Fruit fly (Drosophila melanogaster) whole organism, embryonic: ENCODE results near the gene lili.

ENCODE experiments used
- Aef1 ChIP-seq: fragments of 200-800 bp; sonication (Bioruptor generic); IDR thresholded peaks from 3 replicates; pipeline ENCODE4 v1.3.6; 2022; ENCODE audit warnings: missing biosample characterization, missing genetic modification characterization
- CG10267 ChIP-seq: fragments of 200-800 bp; sonication (Bioruptor generic); optimal IDR thresholded peaks from 2 replicates; lab custom pipeline; 2018; ENCODE audit warnings: missing biosample characterization, mild to moderate bottlenecking, missing genetic modification characterization, moderate library complexity
- CG10366 ChIP-seq: fragments of 200-800 bp; sonication (Bioruptor generic); IDR thresholded peaks from 2 replicates; pipeline ENCODE4 v1.3.6; 2022; ENCODE audit warnings: missing biosample characterization, missing genetic modification characterization
- CG11398 ChIP-seq: fragments of 200-800 bp; sonication (Bioruptor generic); optimal IDR thresholded peaks from 2 replicates; lab custom pipeline; 2016; ENCODE audit warnings: missing biosample characterization, missing genetic modification characterization
- CG11696 ChIP-seq: fragments of 200-800 bp; sonication (Bioruptor generic); IDR thresholded peaks from 2 replicates; pipeline ENCODE4 v1.3.6; 2022; ENCODE audit warnings: missing biosample characterization, missing genetic modification characterization
- CG12155 ChIP-seq: fragments of 200-800 bp; sonication (Bioruptor generic); optimal IDR thresholded peaks from 3 replicates; lab custom pipeline; 2016; ENCODE audit warnings: missing biosample characterization, missing genetic modification characterization
- CG12659 ChIP-seq: fragments of 200-800 bp; sonication (Bioruptor generic); optimal IDR thresholded peaks from 3 replicates; lab custom pipeline; 2017; ENCODE audit warnings: mild to moderate bottlenecking, missing biosample characterization, missing genetic modification reagents, missing genetic modification characterization
- CG13775 ChIP-seq: fragments of 200-800 bp; sonication (Bioruptor generic); optimal IDR thresholded peaks from 3 replicates; lab custom pipeline; 2017; ENCODE audit warnings: missing biosample characterization, mild to moderate bottlenecking, missing genetic modification characterization
- CG14965 ChIP-seq: fragments of 200-800 bp; sonication (Bioruptor generic); optimal IDR thresholded peaks from 2 replicates; lab custom pipeline; 2016; ENCODE audit warnings: missing biosample characterization, missing genetic modification characterization, borderline replicate concordance
- CG15514 ChIP-seq: fragments of 200-800 bp; sonication (Bioruptor generic); optimal IDR thresholded peaks from 3 replicates; lab custom pipeline; 2017; ENCODE audit warnings: missing biosample characterization, missing genetic modification characterization, mild to moderate bottlenecking, moderate library complexity, missing genetic modification reagents
- CG1602 ChIP-seq: fragments of 200-800 bp; sonication (Bioruptor generic); optimal IDR thresholded peaks from 3 replicates; lab custom pipeline; 2016; ENCODE audit warnings: missing biosample characterization, missing genetic modification characterization
- CG17912 ChIP-seq: fragments of 200-800 bp; sonication (Bioruptor generic); optimal IDR thresholded peaks from 2 replicates; lab custom pipeline; 2018; ENCODE audit warnings: missing biosample characterization, mild to moderate bottlenecking, missing genetic modification characterization
- CG18599 ChIP-seq: fragments of 200-800 bp; sonication (Bioruptor generic); optimal IDR thresholded peaks from 3 replicates; lab custom pipeline; 2017; ENCODE audit warnings: missing biosample characterization, missing genetic modification characterization, mild to moderate bottlenecking, moderate library complexity, missing genetic modification reagents
- CG2712 ChIP-seq: fragments of 200-800 bp; optimal IDR thresholded peaks from 3 replicates; lab custom pipeline; 2019; ENCODE audit warnings: missing biosample characterization, mild to moderate bottlenecking, missing genetic modification characterization, moderate library complexity
- CG30020 ChIP-seq: fragments of 200-800 bp; optimal IDR thresholded peaks from 2 replicates; lab custom pipeline; 2019; ENCODE audit warnings: missing biosample characterization, mild to moderate bottlenecking, missing genetic modification characterization, moderate library complexity
- CG32767 ChIP-seq: fragments of 200-800 bp; sonication (Bioruptor generic); IDR thresholded peaks from 2 replicates; pipeline ENCODE4 v1.3.6; 2022; ENCODE audit warnings: missing biosample characterization, missing genetic modification characterization
- CG32772 ChIP-seq: fragments of 200-800 bp; sonication (Bioruptor generic); IDR thresholded peaks from 2 replicates; pipeline ENCODE4 v1.3.6; 2022; ENCODE audit warnings: missing biosample characterization, missing genetic modification characterization
- CG33213 ChIP-seq: fragments of 200-800 bp; sonication (Bioruptor generic); optimal IDR thresholded peaks from 3 replicates; lab custom pipeline; 2016; ENCODE audit warnings: missing biosample characterization, missing genetic modification characterization
- CG34422 ChIP-seq: fragments of 200-800 bp; sonication (Bioruptor generic); IDR thresholded peaks from 3 replicates; pipeline ENCODE4 v1.3.6; 2022; ENCODE audit warnings: missing biosample characterization, missing genetic modification characterization
- CG3838 ChIP-seq: fragments of 200-800 bp; sonication (Bioruptor generic); optimal IDR thresholded peaks from 3 replicates; lab custom pipeline; 2016; ENCODE audit warnings: missing biosample characterization, missing genetic modification characterization
- CG5953 ChIP-seq: fragments of 200-800 bp; sonication (Bioruptor generic); IDR thresholded peaks from 2 replicates; pipeline ENCODE4 v1.3.6; 2022; ENCODE audit warnings: missing biosample characterization, missing genetic modification characterization
- CG6272 ChIP-seq: fragments of 200-800 bp; sonication (Bioruptor generic); IDR thresholded peaks from 2 replicates; pipeline ENCODE4 v1.3.6; 2022; ENCODE audit warnings: missing biosample characterization, missing genetic modification characterization
- CG6854 ChIP-seq: fragments of 200-800 bp; sonication (Bioruptor generic); optimal IDR thresholded peaks from 3 replicates; lab custom pipeline; 2017; ENCODE audit warnings: missing biosample characterization, mild to moderate bottlenecking, missing genetic modification characterization
- CG7357 ChIP-seq: fragments of 200-800 bp; sonication (Bioruptor generic); IDR thresholded peaks from 3 replicates; pipeline ENCODE4 v1.3.6; 2022; ENCODE audit warnings: missing biosample characterization, missing genetic modification characterization
- CG8290 ChIP-seq, 3 experiments: fragments of 200-800 bp; sonication (Bioruptor generic); optimal IDR thresholded peaks; 2 replicates each; lab custom pipeline; 2016 to 2019; ENCODE audit warnings: missing biosample characterization in 3 of 3, missing genetic modification characterization in 3 of 3, mild to moderate bottlenecking in 2 of 3, moderate library complexity in 1 of 3
- CG9932 ChIP-seq: fragments of 200-800 bp; sonication (Bioruptor generic); IDR thresholded peaks from 2 replicates; pipeline ENCODE4 v1.3.6; 2022; ENCODE audit warnings: missing biosample characterization, missing genetic modification characterization
- CHES-1-like ChIP-seq: fragments of 200-800 bp; sonication (Bioruptor generic); optimal IDR thresholded peaks from 2 replicates; lab custom pipeline; 2016; ENCODE audit warnings: missing biosample characterization, missing genetic modification characterization
- CoRest ChIP-seq: fragments of 200-800 bp; sonication (Bioruptor generic); optimal IDR thresholded peaks from 3 replicates; lab custom pipeline; 2018; ENCODE audit warnings: missing biosample characterization, mild to moderate bottlenecking, missing genetic modification characterization, moderate library complexity
- Ets65A ChIP-seq: fragments of 200-800 bp; sonication (Bioruptor generic); peaks from one replicate; lab custom pipeline; 2016; ENCODE audit warnings: missing biosample characterization, missing genetic modification characterization
- Lhr ChIP-seq: fragments of 200-800 bp; sonication (Bioruptor generic); optimal IDR thresholded peaks from 3 replicates; lab custom pipeline; 2017; ENCODE audit warnings: mild to moderate bottlenecking, missing biosample characterization, missing genetic modification reagents, missing genetic modification characterization
- Mad ChIP-seq: fragments of 200-800 bp; sonication (Bioruptor generic); optimal IDR thresholded peaks from 2 replicates; lab custom pipeline; 2016; ENCODE audit warnings: missing biosample characterization, missing genetic modification characterization
- Max ChIP-seq: fragments of 200-800 bp; sonication (Bioruptor generic); optimal IDR thresholded peaks from 2 replicates; lab custom pipeline; 2016; ENCODE audit warnings: missing biosample characterization, mild to moderate bottlenecking, missing genetic modification characterization
- PHDP ChIP-seq: fragments of 200-800 bp; sonication (Bioruptor generic); optimal IDR thresholded peaks from 3 replicates; lab custom pipeline; 2018; ENCODE audit warnings: missing biosample characterization, mild to moderate bottlenecking, missing genetic modification characterization, moderate library complexity
- Six4 ChIP-seq: fragments of 200-800 bp; sonication (Bioruptor generic); optimal IDR thresholded peaks from 2 replicates; lab custom pipeline; 2016; ENCODE audit warnings: missing biosample characterization, missing genetic modification characterization
- Sox100B ChIP-seq: fragments of 200-800 bp; sonication (Bioruptor generic); optimal IDR thresholded peaks from 3 replicates; lab custom pipeline; 2018; ENCODE audit warnings: missing biosample characterization, mild to moderate bottlenecking, missing genetic modification characterization
- cato ChIP-seq: fragments of 200-800 bp; sonication (Bioruptor generic); optimal IDR thresholded peaks from 2 replicates; lab custom pipeline; 2016; ENCODE audit warnings: missing biosample characterization, missing genetic modification characterization, borderline replicate concordance
- chm ChIP-seq: fragments of 200-800 bp; sonication (Bioruptor generic); IDR thresholded peaks from 2 replicates; pipeline ENCODE4 v1.3.6; 2022; ENCODE audit warnings: missing biosample characterization, missing genetic modification characterization
- ewg ChIP-seq: fragments of 200-800 bp; sonication (Bioruptor generic); optimal IDR thresholded peaks from 3 replicates; lab custom pipeline; 2017; ENCODE audit warnings: mild to moderate bottlenecking, missing biosample characterization, missing genetic modification reagents, missing genetic modification characterization
- fd3F ChIP-seq: fragments of 200-800 bp; sonication (Bioruptor generic); optimal IDR thresholded peaks from 2 replicates; lab custom pipeline; 2018; ENCODE audit warnings: missing biosample characterization, mild to moderate bottlenecking, missing genetic modification characterization, moderate library complexity
- gcm ChIP-seq: fragments of 200-800 bp; sonication (Bioruptor generic); optimal IDR thresholded peaks from 2 replicates; lab custom pipeline; 2019; ENCODE audit warnings: missing biosample characterization, mild to moderate bottlenecking, missing genetic modification characterization, moderate library complexity
- nerfin-2 ChIP-seq: fragments of 200-800 bp; sonication (Bioruptor generic); IDR thresholded peaks from 2 replicates; pipeline ENCODE4 v1.3.6; 2022; ENCODE audit warnings: missing biosample characterization, missing genetic modification characterization; ENCODE audit not compliant: partially characterized antibody
- odd ChIP-seq: fragments of 200-800 bp; sonication (Bioruptor generic); optimal IDR thresholded peaks from 2 replicates; lab custom pipeline; 2017; ENCODE audit warnings: missing biosample characterization, mild to moderate bottlenecking, missing genetic modification characterization
- org-1 ChIP-seq: fragments of 200-800 bp; sonication (Bioruptor generic); optimal IDR thresholded peaks from 2 replicates; lab custom pipeline; 2017; ENCODE audit warnings: missing biosample characterization, missing genetic modification characterization
- psq ChIP-seq: fragments of 200-800 bp; sonication (Bioruptor generic); optimal IDR thresholded peaks from 2 replicates; lab custom pipeline; 2017; ENCODE audit warnings: missing biosample characterization, missing genetic modification characterization
- slbo ChIP-seq: fragments of 200-800 bp; sonication (Bioruptor generic); IDR thresholded peaks from 2 replicates; pipeline ENCODE4 v1.3.6; 2022; ENCODE audit warnings: missing biosample characterization, missing genetic modification characterization
- sna ChIP-seq: fragments of 200-800 bp; sonication (Bioruptor generic); IDR thresholded peaks from 2 replicates; pipeline ENCODE4 v1.3.6; 2022; ENCODE audit warnings: missing biosample characterization, missing genetic modification characterization; ENCODE audit not compliant: partially characterized antibody
- stc ChIP-seq: fragments of 200-800 bp; sonication (Bioruptor generic); IDR thresholded peaks from 2 replicates; pipeline ENCODE4 v1.3.6; 2022; ENCODE audit warnings: missing biosample characterization, missing genetic modification characterization
- tgo ChIP-seq: fragments of 200-800 bp; sonication (Bioruptor generic); IDR thresholded peaks from 3 replicates; pipeline ENCODE4 v1.3.6; 2022; ENCODE audit warnings: missing biosample characterization, missing genetic modification characterization
- trem ChIP-seq: fragments of 200-800 bp; optimal IDR thresholded peaks from 3 replicates; lab custom pipeline; 2019; ENCODE audit warnings: missing biosample characterization, mild to moderate bottlenecking, missing genetic modification characterization, moderate library complexity
- wdn ChIP-seq: fragments of 200-800 bp; sonication (Bioruptor generic); IDR thresholded peaks from 2 replicates; pipeline ENCODE4 v1.3.6; 2022; ENCODE audit warnings: missing biosample characterization, missing genetic modification characterization

lili gene

dm6 chr3R:24829887-24830351, 16.1 kb upstream of the lili start, which contains the start of the genes Kaz and CG43273 (continued):
- TF ChIP-seq odd (GFP tag; lab: Kevin White, UChicago) (no peak), org-1 (GFP tag; lab: Kevin White, UChicago) (no peak), ewg (peak; percentile 54), CG2712 (tag; lab: Kevin White, UChicago) (peak; percentile 70), Sox100B (GFP tag; lab: Kevin White, UChicago) (no peak), CG30020 (tag; lab: Kevin White, UChicago) (peak; percentile 68), Mad (GFP tag; lab: Kevin White, UChicago) (peak; percentile 36), stc (GFP tag; lab: Robert Waterston, UW) (0 out of 2 replicates have a peak, but pooled peaks have one; percentile 11), CG1602 (GFP tag; lab: Kevin White, UChicago) (peak; percentile 48), CG11696 (no peak), CG6272 (GFP tag; lab: Robert Waterston, UW) (peak; percentile 40; the same call in 1 of the 2 replicates), nerfin-2 (GFP tag; lab: Robert Waterston, UW) (no peak), psq (GFP tag; lab: Kevin White, UChicago) (peak; percentile 43), CG33213 (GFP tag; lab: Kevin White, UChicago) (no peak), CG13775 (GFP tag; lab: Kevin White, UChicago) (peak; percentile 66), CG32767 (GFP tag; lab: Robert Waterston, UW) (no peak; the same call in 1 of the 2 replicates), CG15514 (GFP tag; lab: Kevin White, UChicago) (peak; percentile 37), gcm (GFP tag; lab: Kevin White, UChicago) (no peak), CG3838 (peak; percentile 8), trem (tag; lab: Kevin White, UChicago) (peak; percentile 86), CHES-1-like (GFP tag; lab: Kevin White, UChicago) (no peak), CG34422 (GFP tag; lab: Robert Waterston, UW) (0 out of 3 replicates have a peak, but pooled peaks have one; percentile 52), CG11398 (GFP tag; lab: Kevin White, UChicago) (no peak), slbo (GFP tag; lab: Robert Waterston, UW) (peak; percentile 71), CoRest (tag; lab: Kevin White, UChicago) (peak; percentile 79), CG10267 (tag; lab: Kevin White, UChicago) (peak; percentile 68), Six4 (GFP tag; lab: Kevin White, UChicago) (peak; percentile 40), tgo (GFP tag; lab: Robert Waterston, UW) (peak; percentile 26; the same call in 1 of the 3 replicates), CG6854 (GFP tag; lab: Kevin White, UChicago) (peak; percentile 11), sna (GFP tag; lab: Robert Waterston, UW) (0 out of 2 replicates have a peak, but pooled peaks have one; percentile 11), fd3F (GFP tag; lab: Kevin White, UChicago) (peak; percentile 33), Max (GFP tag; lab: Kevin White, UChicago) (peak; percentile 56), chm (GFP tag; lab: Robert Waterston, UW) (peak; percentile 19; the same call in 1 of the 2 replicates), CG12659 (GFP tag; lab: Kevin White, UChicago) (peak; percentile 68), CG32772 (GFP tag; lab: Robert Waterston, UW) (no peak), CG5953 (GFP tag; lab: Robert Waterston, UW) (no peak), CG17912 (GFP tag; lab: Kevin White, UChicago) (no peak), cato (GFP tag; lab: Kevin White, UChicago) (peak; percentile 15), CG7357 (GFP tag; lab: Robert Waterston, UW) (no peak), CG14965 (no peak), Lhr (GFP tag; lab: Kevin White, UChicago) (no peak), PHDP (tag; lab: Kevin White, UChicago) (no peak), CG12155 (peak; percentile 61), CG8290 (GFP tag; optimal IDR thresholded peaks at IDR 0.05; lab: Kevin White, UChicago) (peak; percentile 12), CG8290 (tag; optimal IDR thresholded peaks at IDR 0.05; lab: Kevin White, UChicago) (no peak), wdn (GFP tag; lab: Robert Waterston, UW) (0 out of 2 replicates have a peak, but pooled peaks have one; percentile 19), Ets65A (GFP tag; lab: Kevin White, UChicago) (peak; percentile 87), CG18599 (peak; percentile 67), Aef1 (GFP tag; lab: Robert Waterston, UW) (peak; percentile 12; the same call in 1 of the 3 replicates), CG10366 (GFP tag; lab: Robert Waterston, UW) (peak; percentile 49; the same call in 1 of the 2 replicates), CG9932 (GFP tag; lab: Robert Waterston, UW) (peak; percentile 78)
